Worm (Caenorhabditis elegans): ENCODE measurements around the gene apl-1.

DNA sequence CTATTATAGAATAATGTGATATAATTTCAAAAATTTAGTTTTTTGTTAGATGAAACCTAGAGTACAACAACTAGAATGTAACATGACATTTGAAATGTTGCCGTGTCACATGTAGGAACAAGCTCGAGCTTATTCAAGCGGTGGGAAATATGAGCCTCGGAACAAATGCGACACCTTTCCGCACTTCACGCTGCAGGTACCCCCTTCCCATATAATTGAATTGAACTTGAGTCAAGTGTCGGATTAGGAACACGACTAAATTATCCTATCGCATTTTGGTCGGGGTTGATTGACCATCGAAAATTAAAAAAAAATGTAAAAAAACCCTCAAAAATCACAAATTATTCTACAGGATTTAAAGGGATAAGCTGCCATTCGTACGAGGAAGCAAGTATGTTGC lies 3.5 kb upstream of the apl-1 start:
- TF ChIP-seq dve-1 (tag; optimal IDR thresholded peaks at IDR 0.05) = no peak
- TF ChIP-seq sox-4 (tag; optimal IDR thresholded peaks at IDR 0.05) = no peak
- TF ChIP-seq fkh-10 (GFP tag; optimal IDR thresholded peaks at IDR 0.05) = no peak
- TF ChIP-seq ceh-48 (tag; optimal IDR thresholded peaks at IDR 0.05) = no peak
- TF ChIP-seq K02D7.2 (tag; optimal IDR thresholded peaks at IDR 0.05) = no peak
- peak; percentile 56 for TF ChIP-seq ceh-34 (tag; optimal IDR thresholded peaks at IDR 0.05)
- no peak for TF ChIP-seq pag-3 (tag; optimal IDR thresholded peaks at IDR 0.05; ENCODE audit: borderline replicate concordance)
- TF ChIP-seq C08G9.2 (tag; optimal IDR thresholded peaks at IDR 0.05) = no peak
- no peak for TF ChIP-seq hlh-8 (tag; optimal IDR thresholded peaks at IDR 0.05)
- TF ChIP-seq pax-1 (tag; optimal IDR thresholded peaks at IDR 0.05) = no peak

Data from whole organism, late embryonic.